Worm (Caenorhabditis elegans): Measurements from ENCODE around the gene tftc-3.

- TF ChIP-seq ztf-29 (GFP tag; IDR thresholded peaks at IDR 0.05) (no peak), T22C8.4 (GFP tag; IDR thresholded peaks at IDR 0.05) (no peak), ztf-23 (GFP tag; IDR thresholded peaks at IDR 0.05) (no peak), ref-1 (GFP tag; conservative IDR thresholded peaks at IDR 0.05) (no peak), tab-1 (GFP tag; IDR thresholded peaks at IDR 0.05) (no peak), flt-1 (GFP tag; IDR thresholded peaks at IDR 0.05) (no peak), klf-2 (GFP tag; conservative IDR thresholded peaks at IDR 0.05) (no peak), cog-1 (tag; optimal IDR thresholded peaks at IDR 0.05) (no peak), med-1 (GFP tag; optimal IDR thresholded peaks at IDR 0.05; ENCODE audit: insufficient read depth) (no peak)
Observed at ce11 chrV:10237959-10238444, 27.9 kb upstream of the tftc-3 start.

Data from whole organism, midembryonic.